Fruit fly (Drosophila melanogaster) S2 (cell line): ENCODE measurements around the gene CG33282.

Experiments
- CG8478 ChIP-seq: fragments of >200 bp; optimal IDR thresholded peaks from 2 replicates; lab custom pipeline; 2018
- CTCF ChIP-seq, 2 experiments: fragments of >200 bp; optimal IDR thresholded peaks; 2 replicates each; lab custom pipeline; 2018

DNA sequence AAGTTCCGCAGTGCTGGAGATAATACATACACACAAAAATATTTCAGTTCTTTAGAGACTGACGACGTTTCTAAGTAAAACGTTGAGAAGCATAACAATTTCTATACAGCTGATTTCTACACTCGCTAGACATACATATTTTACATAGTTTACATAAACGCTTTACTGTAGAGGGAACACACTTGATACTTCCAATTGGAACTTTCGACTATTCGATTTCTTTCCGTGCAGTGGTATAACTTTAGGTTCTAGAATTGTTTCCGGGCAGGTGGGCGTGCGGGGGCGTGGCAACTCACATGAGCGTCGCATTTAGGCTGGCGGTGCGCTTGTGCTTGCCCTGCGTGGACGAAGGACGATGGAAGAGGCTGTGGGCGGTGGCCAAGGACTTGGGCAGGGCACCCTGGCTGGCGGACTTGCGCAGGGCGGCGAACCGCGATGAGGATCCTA lies 44.8 kb downstream of the CG33282 start:
- peak in 1 of 2 experiments; percentile 30 for TF ChIP-seq CTCF (optimal IDR thresholded peaks at IDR 0.05; lab: Kevin White, UChicago)
- no peak for TF ChIP-seq CG8478
